Worm (Caenorhabditis elegans): Measurements from ENCODE around the gene arl-1.

arl-1 gene

ce11 chrII:8559188-8559587 lies 22.6 kb upstream of the arl-1 start:
- TF ChIP-seq unc-55 (GFP tag; optimal IDR thresholded peaks at IDR 0.05), result no peak
- no peak for TF ChIP-seq ama-1 (optimal IDR thresholded peaks at IDR 0.05)
- TF ChIP-seq unc-62 (GFP tag; optimal IDR thresholded peaks at IDR 0.05), result no peak
- TF ChIP-seq nhr-10 (tag; optimal IDR thresholded peaks at IDR 0.05), result no peak
- peak in 1 of 2 experiments; percentile 41 for TF ChIP-seq lsy-2 (tag; optimal IDR thresholded peaks at IDR 0.05)

- no peak for TF ChIP-seq mbf-1 (tag; optimal IDR thresholded peaks at IDR 0.05)
- peak; percentile 99 for TF ChIP-seq fos-1 (tag; optimal IDR thresholded peaks at IDR 0.05)
- TF ChIP-seq nhr-77 (tag; optimal IDR thresholded peaks at IDR 0.05), result peak; percentile 89
- no peak for TF ChIP-seq ztf-1 (GFP tag; conservative IDR thresholded peaks at IDR 0.05)
- peak; percentile 99 for TF ChIP-seq nhr-129 (tag; optimal IDR thresholded peaks at IDR 0.05)
- peak; percentile 99 for TF ChIP-seq lin-13 (GFP tag; optimal IDR thresholded peaks at IDR 0.05)
- TF ChIP-seq blmp-1 (tag; optimal IDR thresholded peaks at IDR 0.05; ENCODE audit: insufficient read depth), result peak; percentile 97
- no peak for TF ChIP-seq aly-2 (tag; optimal IDR thresholded peaks at IDR 0.05)
- TF ChIP-seq lin-11 (tag; optimal IDR thresholded peaks at IDR 0.05), result peak; percentile 100
- TF ChIP-seq skn-1 (tag; optimal IDR thresholded peaks at IDR 0.05), result peak; percentile 94
- peak; percentile 61 for TF ChIP-seq peb-1 (tag; optimal IDR thresholded peaks at IDR 0.05)
- peak; percentile 92 for TF ChIP-seq unc-62 (GFP tag; optimal IDR thresholded peaks at IDR 0.05)
- TF ChIP-seq lsy-2 (tag; optimal IDR thresholded peaks at IDR 0.05), result peak; percentile 94 to 98
- TF ChIP-seq R02D3.7 (tag; optimal IDR thresholded peaks at IDR 0.05), result peak; percentile 68
- TF ChIP-seq sma-9 (GFP tag; optimal IDR thresholded peaks at IDR 0.05), result peak; percentile 99
- no peak for TF ChIP-seq sma-9 (tag; optimal IDR thresholded peaks at IDR 0.05)
- TF ChIP-seq nhr-237 (tag; optimal IDR thresholded peaks at IDR 0.05), result peak; percentile 77
- TF ChIP-seq sma-3 (GFP tag; optimal IDR thresholded peaks at IDR 0.05), result peak; percentile 100
- TF ChIP-seq gmeb-1 (tag; optimal IDR thresholded peaks at IDR 0.05), result peak; percentile 98
- peak; percentile 93 to 99 for TF ChIP-seq mdl-1 (tag; optimal IDR thresholded peaks at IDR 0.05)
- TF ChIP-seq ama-1 (optimal IDR thresholded peaks at IDR 0.05), result peak; percentile 89
- peak; percentile 37 for TF ChIP-seq ztf-11 (tag; optimal IDR thresholded peaks at IDR 0.05)
- TF ChIP-seq unc-55 (GFP tag; optimal IDR thresholded peaks at IDR 0.05), result peak; percentile 100
- TF ChIP-seq F13H6.1 (tag; optimal IDR thresholded peaks at IDR 0.05), result peak; percentile 99
- TF ChIP-seq egl-27 (tag; optimal IDR thresholded peaks at IDR 0.05), result peak; percentile 98
- peak; percentile 99 for TF ChIP-seq zag-1 (tag; optimal IDR thresholded peaks at IDR 0.05)
- TF ChIP-seq snpc-4 (tag; optimal IDR thresholded peaks at IDR 0.05), result peak; percentile 93
- TF ChIP-seq nhr-12 (tag; optimal IDR thresholded peaks at IDR 0.05), result peak; percentile 65
- peak; percentile 99 for TF ChIP-seq ztf-4 (tag; optimal IDR thresholded peaks at IDR 0.05)
- peak; percentile 92 for TF ChIP-seq ceh-82 (tag; optimal IDR thresholded peaks at IDR 0.05)
- TF ChIP-seq nhr-25 (tag; optimal IDR thresholded peaks at IDR 0.05), result peak; percentile 99
- TF ChIP-seq elt-3 (tag; optimal IDR thresholded peaks at IDR 0.05), result no peak
- peak; percentile 99 for TF ChIP-seq sem-4 (tag; optimal IDR thresholded peaks at IDR 0.05)
- peak; percentile 88 for TF ChIP-seq unc-39 (tag; optimal IDR thresholded peaks at IDR 0.05)
- TF ChIP-seq nhr-10 (tag; optimal IDR thresholded peaks at IDR 0.05), result peak; percentile 92
- TF ChIP-seq dmd-4 (tag; optimal IDR thresholded peaks at IDR 0.05), result no peak
- TF ChIP-seq Y55F3AM.14 (GFP tag; optimal IDR thresholded peaks at IDR 0.05), result peak; percentile 96
- TF ChIP-seq C34F6.9 (tag; optimal IDR thresholded peaks at IDR 0.05), result peak; percentile 100
- TF ChIP-seq elt-1 (tag; optimal IDR thresholded peaks at IDR 0.05), result no peak
- peak; percentile 93 for TF ChIP-seq ZK546.5 (tag; optimal IDR thresholded peaks at IDR 0.05)
- TF ChIP-seq nhr-23 (tag; optimal IDR thresholded peaks at IDR 0.05), result no peak
- TF ChIP-seq nhr-21 (tag; optimal IDR thresholded peaks at IDR 0.05), result peak; percentile 99
- peak; percentile 97 for TF ChIP-seq mab-5 (tag; optimal IDR thresholded peaks at IDR 0.05)
- no peak for TF ChIP-seq lin-39 (tag; optimal IDR thresholded peaks at IDR 0.05)
- TF ChIP-seq alr-1 (tag; optimal IDR thresholded peaks at IDR 0.05), result no peak
- TF ChIP-seq crh-2 (tag; optimal IDR thresholded peaks at IDR 0.05), result peak; percentile 100
- peak; percentile 22 for TF ChIP-seq nhr-11 (tag; optimal IDR thresholded peaks at IDR 0.05)
- TF ChIP-seq nhr-6 (tag; optimal IDR thresholded peaks at IDR 0.05), result peak; percentile 99
- TF ChIP-seq ceh-16 (tag; optimal IDR thresholded peaks at IDR 0.05), result peak; percentile 99
Measured at ce11 chrII:8561227-8561626, 20.6 kb upstream of the arl-1 start, which contains the start of gene iff-2. Gene iff-2, minus strand, starts transcription at chrII:8561367.

All from whole organism, L2 larva.